Worm (Caenorhabditis elegans): ENCODE measurements around the gene twnk-1.

Gene twnk-1

DNA sequence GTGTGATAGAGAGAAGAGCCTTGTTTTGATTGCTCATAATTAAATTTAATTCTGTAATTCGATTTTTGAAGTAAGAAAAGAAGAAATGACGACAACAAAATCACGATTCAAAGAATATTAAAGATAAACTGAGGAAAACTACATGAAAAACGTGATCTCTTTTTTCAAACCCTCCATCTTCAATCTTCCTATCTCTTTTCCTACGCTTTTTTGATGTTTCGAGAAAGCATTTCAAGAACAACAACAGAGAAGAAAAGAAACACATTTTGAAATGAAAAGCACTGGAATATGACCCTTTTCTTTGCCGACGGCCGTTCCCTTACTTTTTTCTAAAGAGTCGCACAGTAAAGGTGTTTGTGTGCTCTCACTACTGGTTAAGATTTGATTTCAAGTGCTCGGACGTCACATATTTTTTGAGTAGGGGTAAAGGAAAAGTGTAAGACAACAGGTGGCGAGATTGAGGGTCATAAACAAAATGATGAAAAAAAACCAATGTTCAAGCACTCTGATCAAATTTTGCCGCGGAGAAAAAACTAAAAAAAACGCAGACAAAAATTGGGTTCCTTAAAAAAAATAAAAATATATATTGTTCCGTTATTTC lies 15.0 kb downstream of the twnk-1 start, which contains the start of gene F13D11.3:
F13D11.3 (minus strand) TSS at position 51 of the 601 bp plus-strand sequence.
- TF ChIP-seq T26A5.8 (tag; optimal IDR thresholded peaks at IDR 0.05) = no peak
- no peak for TF ChIP-seq ztf-3 (GFP tag; optimal IDR thresholded peaks at IDR 0.05)
- no peak for TF ChIP-seq K12H6.12 (tag; optimal IDR thresholded peaks at IDR 0.05)
- no peak for TF ChIP-seq ama-1 (optimal IDR thresholded peaks at IDR 0.05)
- no peak for TF ChIP-seq ama-1 (GFP tag; optimal IDR thresholded peaks at IDR 0.05)
- no peak for TF ChIP-seq die-1 (tag; optimal IDR thresholded peaks at IDR 0.05)
- TF ChIP-seq pha-4 (tag; optimal IDR thresholded peaks at IDR 0.05) = no peak
- TF ChIP-seq aptf-3 (GFP tag; IDR thresholded peaks at IDR 0.05) = no peak
- TF ChIP-seq Y56A3A.18 (GFP tag; IDR thresholded peaks at IDR 0.05) = no peak
- no peak for TF ChIP-seq zfh-2 (GFP tag; conservative IDR thresholded peaks at IDR 0.05)
- no peak for TF ChIP-seq K11D2.4 (GFP tag; IDR thresholded peaks at IDR 0.05)
- TF ChIP-seq tbp1 (GFP tag; optimal IDR thresholded peaks at IDR 0.05) = no peak

ce11 chrX:5810677-5811076 lies 19.7 kb downstream of the twnk-1 start:
- no peak for TF ChIP-seq egl-44 (GFP tag; IDR thresholded peaks at IDR 0.05)
- TF ChIP-seq him-1 (tag; optimal IDR thresholded peaks at IDR 0.05) = no peak
- no peak for TF ChIP-seq gei-17 (GFP tag; optimal IDR thresholded peaks at IDR 0.05)
- TF ChIP-seq nhr-90 (tag; optimal IDR thresholded peaks at IDR 0.05) = no peak
- no peak for TF ChIP-seq dpl-1 (GFP tag; optimal IDR thresholded peaks at IDR 0.05)
- no peak for TF ChIP-seq tbp1 (GFP tag; optimal IDR thresholded peaks at IDR 0.05)
- no peak for TF ChIP-seq hlh-12 (tag; optimal IDR thresholded peaks at IDR 0.05)
- TF ChIP-seq pha-4 (tag; optimal IDR thresholded peaks at IDR 0.05) = no peak
- no peak for TF ChIP-seq nhr-27 (tag; optimal IDR thresholded peaks at IDR 0.05)
- TF ChIP-seq nfya-2 (GFP tag; IDR thresholded peaks at IDR 0.05) = no peak
- no peak for TF ChIP-seq D2030.7 (GFP tag; IDR thresholded peaks at IDR 0.05)
- TF ChIP-seq athp-1 (tag; optimal IDR thresholded peaks at IDR 0.05) = no peak
- TF ChIP-seq bed-2 (GFP tag; IDR thresholded peaks at IDR 0.05) = no peak
- no peak for TF ChIP-seq nfyb-1 (GFP tag; IDR thresholded peaks at IDR 0.05)

ce11 chrX:5811997-5812562 lies 21.1 kb downstream of the twnk-1 start:
- TF ChIP-seq tbx-9 (tag; optimal IDR thresholded peaks at IDR 0.05; ENCODE audit: borderline replicate concordance) (no peak), K11D2.4 (GFP tag; IDR thresholded peaks at IDR 0.05) (no peak), K12H6.12 (tag; optimal IDR thresholded peaks at IDR 0.05) (peak; percentile 67), nhr-80 (tag; optimal IDR thresholded peaks at IDR 0.05) (no peak), C06A6.2 (GFP tag; conservative IDR thresholded peaks at IDR 0.05) (no peak), chd-7 (tag; optimal IDR thresholded peaks at IDR 0.05) (peak; percentile 42), nhr-27 (tag; optimal IDR thresholded peaks at IDR 0.05) (no peak), tbp1 (GFP tag; optimal IDR thresholded peaks at IDR 0.05) (no peak), mcd-1 (GFP tag; IDR thresholded peaks at IDR 0.05) (no peak; the same call in 1 of the 2 replicates), attf-5 (GFP tag; optimal IDR thresholded peaks at IDR 0.05) (peak; percentile 8), rpc-1 (optimal IDR thresholded peaks at IDR 0.05) (no peak), rpc-1 (tag; optimal IDR thresholded peaks at IDR 0.05) (no peak), tlf-1 (GFP tag; optimal IDR thresholded peaks at IDR 0.05) (no peak), rcor-1 (GFP tag; IDR thresholded peaks at IDR 0.05) (0 out of 2 replicates have a peak, but pooled peaks have one; percentile 6), egl-18 (GFP tag; IDR thresholded peaks at IDR 0.05) (0 out of 2 replicates have a peak, but pooled peaks have one; percentile 25), let-526 (GFP tag; IDR thresholded peaks at IDR 0.05) (0 out of 2 replicates have a peak, but pooled peaks have one; percentile 15), F37B4.10 (GFP tag; IDR thresholded peaks at IDR 0.05) (0 out of 2 replicates have a peak, but pooled peaks have one; percentile 79), B0035.1 (tag; optimal IDR thresholded peaks at IDR 0.05) (no peak), F57C9.4 (tag; optimal IDR thresholded peaks at IDR 0.05) (no peak), ztf-25 (GFP tag; IDR thresholded peaks at IDR 0.05) (no peak), attf-3 (GFP tag; conservative IDR thresholded peaks at IDR 0.05) (no peak), dpl-1 (GFP tag; optimal IDR thresholded peaks at IDR 0.05) (no peak), zfh-2 (GFP tag; conservative IDR thresholded peaks at IDR 0.05) (peak; percentile 93), nfyb-1 (GFP tag; IDR thresholded peaks at IDR 0.05) (no peak), ceh-79 (tag; optimal IDR thresholded peaks at IDR 0.05) (no peak), nhr-120 (GFP tag; IDR thresholded peaks at IDR 0.05) (no peak), hmg-1.2 (GFP tag; IDR thresholded peaks at IDR 0.05) (peak; percentile 39; the same call in 1 of the 2 replicates), ceh-58 (GFP tag; IDR thresholded peaks at IDR 0.05) (no peak), egrh-3 (GFP tag; IDR thresholded peaks at IDR 0.05) (no peak; the same call in 1 of the 2 replicates)

Data from whole organism, young adult.